Worm (Caenorhabditis elegans): ENCODE measurements around the gene frpr-9.

Gene frpr-9

DNA sequence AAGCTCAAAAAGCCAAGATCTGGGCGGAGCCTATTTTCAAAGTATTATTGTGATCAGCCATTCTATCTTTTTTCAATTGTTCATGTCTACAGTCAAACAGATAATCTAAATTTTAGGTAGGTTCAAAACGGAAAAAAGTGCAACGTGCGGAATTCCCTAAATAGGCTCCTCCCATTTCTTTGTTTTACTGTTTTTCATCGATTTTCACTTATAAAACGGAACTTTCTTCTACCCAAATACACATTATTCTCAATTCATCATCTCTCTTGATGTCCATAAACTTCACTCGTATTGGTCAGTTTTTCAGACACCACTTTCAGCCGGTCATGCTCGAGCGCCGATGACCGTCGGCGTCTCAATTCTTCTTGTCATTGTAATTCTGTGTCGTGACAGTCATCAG, 6.9 kb downstream of the frpr-9 start, which contains the start of gene F53B7.7:
TSS of gene F53B7.7 (plus strand) at position 301 of the 400 bp plus-strand sequence.
- TF ChIP-seq sptf-1 (tag; optimal IDR thresholded peaks at IDR 0.05), result no peak
- no peak for TF ChIP-seq blmp-1 (tag; optimal IDR thresholded peaks at IDR 0.05)
- no peak for TF ChIP-seq unc-120 (tag; optimal IDR thresholded peaks at IDR 0.05; ENCODE audit: poor library complexity, severe bottlenecking)
- no peak for TF ChIP-seq cnd-1 (tag; optimal IDR thresholded peaks at IDR 0.05)
- no peak for TF ChIP-seq elt-1 (tag; optimal IDR thresholded peaks at IDR 0.05; ENCODE audit: borderline replicate concordance, insufficient read depth)
- no peak for TF ChIP-seq ceh-39 (tag; optimal IDR thresholded peaks at IDR 0.05)
- no peak for TF ChIP-seq sem-2 (GFP tag; optimal IDR thresholded peaks at IDR 0.05)
- no peak for TF ChIP-seq nhr-12 (tag; optimal IDR thresholded peaks at IDR 0.05)

DNA sequence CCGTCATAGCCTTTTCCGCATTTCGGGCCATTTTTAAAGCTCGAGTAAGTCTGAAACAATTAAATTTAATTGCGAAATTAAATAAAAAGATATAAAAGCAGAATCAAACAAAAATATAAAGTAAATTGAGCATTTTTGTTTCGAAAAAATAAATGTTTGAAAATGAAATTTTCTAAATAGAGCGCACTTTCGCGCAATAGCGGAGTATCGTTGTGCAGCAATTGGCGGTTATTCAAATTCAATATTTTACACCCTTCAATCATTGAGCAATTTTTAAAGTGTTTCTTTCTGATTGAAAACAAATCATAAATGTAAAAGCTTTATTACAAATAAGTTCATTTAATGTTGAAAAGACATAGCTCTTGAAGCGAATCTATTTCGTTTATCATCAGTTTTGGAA, 8.8 kb downstream of the frpr-9 start, which contains the start of gene isy-1:
TSS of gene isy-1 (minus strand) at position 50 of the 400 bp plus-strand sequence.
- no peak for TF ChIP-seq unc-39 (tag; optimal IDR thresholded peaks at IDR 0.05)
- peak; percentile 19 for TF ChIP-seq nhr-2 (tag; optimal IDR thresholded peaks at IDR 0.05)
- no peak for TF ChIP-seq flh-1 (GFP tag; optimal IDR thresholded peaks at IDR 0.05)
- peak; percentile 86 for TF ChIP-seq ces-1 (GFP tag; optimal IDR thresholded peaks at IDR 0.05)
- TF ChIP-seq nhr-237 (tag; optimal IDR thresholded peaks at IDR 0.05), result peak; percentile 44
- TF ChIP-seq mep-1 (tag; optimal IDR thresholded peaks at IDR 0.05), result peak; percentile 54
- peak; percentile 66 for TF ChIP-seq lsy-2 (tag; optimal IDR thresholded peaks at IDR 0.05)
- peak; percentile 29 for TF ChIP-seq ceh-39 (tag; optimal IDR thresholded peaks at IDR 0.05)
- no peak for TF ChIP-seq ham-2 (GFP tag; optimal IDR thresholded peaks at IDR 0.05)
- TF ChIP-seq ceh-83 (GFP tag; optimal IDR thresholded peaks at IDR 0.05), result no peak
- peak; percentile 67 for TF ChIP-seq pha-4 (tag; optimal IDR thresholded peaks at IDR 0.05)

DNA sequence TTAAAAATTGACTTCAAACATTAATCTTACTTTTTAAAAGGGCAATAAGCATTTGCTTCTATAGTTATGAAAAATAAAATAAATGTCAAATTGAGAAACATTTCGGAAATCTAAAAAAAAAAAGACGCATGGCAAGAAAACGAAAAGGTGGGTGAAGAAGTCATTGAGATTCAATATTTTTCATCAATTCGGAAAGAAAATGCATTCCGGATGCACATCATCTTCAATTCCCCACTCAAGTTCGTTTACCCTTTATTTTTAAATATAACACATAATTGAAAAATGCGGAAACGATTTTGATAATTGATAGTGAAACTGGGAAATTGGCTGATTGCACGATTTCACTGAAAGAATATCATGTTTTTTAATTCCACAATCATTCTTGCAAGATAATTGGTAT, 10.5 kb downstream of the frpr-9 start, which contains the start of gene F53B7.4:
TSS of gene F53B7.4 (minus strand) at position 101 of the 400 bp plus-strand sequence.
- TF ChIP-seq flh-1 (GFP tag; optimal IDR thresholded peaks at IDR 0.05) (no peak), ceh-83 (GFP tag; optimal IDR thresholded peaks at IDR 0.05) (no peak), unc-39 (tag; optimal IDR thresholded peaks at IDR 0.05) (no peak), nhr-76 (tag; optimal IDR thresholded peaks at IDR 0.05) (no peak), blmp-1 (tag; optimal IDR thresholded peaks at IDR 0.05) (no peak), M03D4.4 (tag; optimal IDR thresholded peaks at IDR 0.05) (no peak), bed-3 (GFP tag; optimal IDR thresholded peaks at IDR 0.05) (no peak), lsy-2 (tag; optimal IDR thresholded peaks at IDR 0.05) (no peak), cnd-1 (tag; optimal IDR thresholded peaks at IDR 0.05) (no peak), zip-8 (tag; optimal IDR thresholded peaks at IDR 0.05) (no peak), unc-120 (tag; optimal IDR thresholded peaks at IDR 0.05; ENCODE audit: poor library complexity, severe bottlenecking) (no peak), nhr-237 (tag; optimal IDR thresholded peaks at IDR 0.05) (no peak), ham-2 (GFP tag; optimal IDR thresholded peaks at IDR 0.05) (no peak), nhr-2 (tag; optimal IDR thresholded peaks at IDR 0.05) (no peak), hlh-1 (tag; optimal IDR thresholded peaks at IDR 0.05) (no peak)

DNA sequence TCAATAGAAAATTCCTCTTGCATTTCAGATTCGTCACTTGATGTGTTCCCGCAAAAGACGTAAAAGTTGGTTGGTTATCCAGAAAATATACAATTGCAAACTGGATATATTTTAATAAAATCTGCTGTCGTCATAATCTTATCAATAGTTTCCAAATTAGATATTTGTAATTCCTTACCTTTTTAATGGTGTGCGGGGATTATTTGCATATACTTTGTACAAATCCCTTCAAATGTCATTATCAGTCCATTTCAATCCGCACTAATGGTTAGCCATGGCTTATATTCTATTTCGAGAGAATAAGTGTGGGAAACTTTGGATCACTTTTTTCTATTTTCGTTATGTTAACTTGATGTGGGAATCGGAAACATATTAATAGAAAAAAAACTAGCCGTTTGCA, 12.2 kb downstream of the frpr-9 start:
- no peak for TF ChIP-seq unc-39 (tag; optimal IDR thresholded peaks at IDR 0.05)
- TF ChIP-seq flh-1 (GFP tag; optimal IDR thresholded peaks at IDR 0.05), result no peak
- TF ChIP-seq M03D4.4 (tag; optimal IDR thresholded peaks at IDR 0.05), result no peak
- no peak for TF ChIP-seq bed-3 (GFP tag; optimal IDR thresholded peaks at IDR 0.05)
- TF ChIP-seq ham-2 (GFP tag; optimal IDR thresholded peaks at IDR 0.05), result no peak
- no peak for TF ChIP-seq blmp-1 (tag; optimal IDR thresholded peaks at IDR 0.05)
- no peak for TF ChIP-seq elt-3 (tag; optimal IDR thresholded peaks at IDR 0.05)
- no peak for TF ChIP-seq ztf-11 (tag; optimal IDR thresholded peaks at IDR 0.05)
- no peak for TF ChIP-seq sptf-1 (tag; optimal IDR thresholded peaks at IDR 0.05)
- TF ChIP-seq lin-32 (GFP tag; optimal IDR thresholded peaks at IDR 0.05), result no peak
- no peak for TF ChIP-seq nhr-12 (tag; optimal IDR thresholded peaks at IDR 0.05)
- no peak for TF ChIP-seq ceh-39 (tag; optimal IDR thresholded peaks at IDR 0.05)
- TF ChIP-seq lsy-2 (tag; optimal IDR thresholded peaks at IDR 0.05), result no peak
- no peak for TF ChIP-seq cnd-1 (tag; optimal IDR thresholded peaks at IDR 0.05)
- no peak for TF ChIP-seq sem-2 (GFP tag; optimal IDR thresholded peaks at IDR 0.05)
- no peak for TF ChIP-seq mep-1 (tag; optimal IDR thresholded peaks at IDR 0.05)
- TF ChIP-seq lin-13 (tag; optimal IDR thresholded peaks at IDR 0.05), result no peak
- no peak for TF ChIP-seq ces-1 (GFP tag; optimal IDR thresholded peaks at IDR 0.05)

DNA sequence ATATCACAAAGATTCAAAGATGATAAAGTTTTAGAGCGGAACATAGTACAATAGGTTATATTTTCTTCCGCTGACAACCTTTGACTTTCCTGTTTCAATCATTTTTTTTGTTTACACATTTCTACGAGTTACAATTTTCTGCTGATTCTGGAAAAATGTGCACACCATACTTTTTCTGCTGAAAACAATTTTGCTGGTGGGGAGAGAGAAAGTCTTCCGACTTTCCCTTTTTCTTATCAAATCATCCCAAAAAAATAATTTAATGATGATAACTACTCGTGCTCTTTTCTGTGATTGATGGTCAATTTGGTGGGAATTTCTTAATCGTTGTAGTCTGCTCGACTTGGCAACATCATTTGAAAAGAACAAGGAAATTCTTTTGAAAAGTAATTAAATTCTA, 15.8 kb downstream of the frpr-9 start:
- TF ChIP-seq nhr-12 (tag; optimal IDR thresholded peaks at IDR 0.05), result no peak
- no peak for TF ChIP-seq mep-1 (tag; optimal IDR thresholded peaks at IDR 0.05)
- no peak for TF ChIP-seq sptf-1 (tag; optimal IDR thresholded peaks at IDR 0.05)
- TF ChIP-seq ceh-39 (tag; optimal IDR thresholded peaks at IDR 0.05), result no peak
- no peak for TF ChIP-seq tbx-8 (GFP tag; optimal IDR thresholded peaks at IDR 0.05)
- no peak for TF ChIP-seq ces-1 (GFP tag; optimal IDR thresholded peaks at IDR 0.05)

DNA sequence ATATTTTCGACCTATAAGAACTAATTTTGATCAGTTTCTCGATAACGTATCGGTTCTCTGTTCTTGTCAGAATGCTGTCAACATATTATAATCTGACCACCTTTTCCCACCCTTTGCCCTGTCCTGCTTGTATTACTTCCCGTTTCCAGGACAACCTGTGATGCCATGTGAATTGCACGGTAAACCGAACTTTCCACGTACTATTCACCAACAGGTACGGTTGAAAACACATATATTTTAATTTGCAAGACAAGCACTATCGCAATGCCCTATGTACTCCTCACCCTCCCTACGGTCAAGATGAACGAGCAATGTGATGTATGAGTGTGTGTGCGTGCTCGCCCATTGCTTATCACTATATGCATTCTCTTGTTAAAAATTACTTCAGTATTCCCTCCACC, 17.2 kb downstream of the frpr-9 start:
- TF ChIP-seq hlh-1 (tag; optimal IDR thresholded peaks at IDR 0.05) (no peak), drap-1 (GFP tag; optimal IDR thresholded peaks at IDR 0.05) (no peak), ceh-43 (GFP tag; optimal IDR thresholded peaks at IDR 0.05) (no peak), unc-62 (GFP tag; optimal IDR thresholded peaks at IDR 0.05) (no peak), cnd-1 (tag; optimal IDR thresholded peaks at IDR 0.05) (no peak), ceh-83 (GFP tag; optimal IDR thresholded peaks at IDR 0.05) (no peak)

Data from whole organism, mixed stage, embryonic.